Fruit fly (Drosophila melanogaster): Measurements from ENCODE around the gene CG7900.

DNA sequence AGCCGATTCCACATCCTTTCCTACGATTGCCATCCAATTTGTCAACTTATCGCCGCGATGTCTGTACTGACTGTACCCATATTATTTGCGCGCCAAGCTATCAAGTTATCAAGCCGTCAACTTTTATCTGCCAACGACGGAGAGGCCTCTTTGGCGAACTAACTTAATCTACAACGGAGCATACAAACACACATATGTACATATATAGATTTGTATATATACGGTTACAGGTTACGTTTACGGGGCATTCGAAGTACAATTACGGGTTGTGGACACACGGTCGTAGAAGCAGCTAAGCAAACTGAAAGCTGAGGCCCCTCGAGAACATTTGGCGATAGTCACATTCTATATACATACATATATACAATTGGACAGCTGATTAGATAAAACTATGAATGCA is 21.3 kb downstream of the CG7900 start:
- TF ChIP-seq CG7045 (GFP tag; optimal IDR thresholded peaks at IDR 0.05): peak; percentile 26
- TF ChIP-seq kay (GFP tag; ENCODE audit: borderline replicate concordance): peak; percentile 96
- peak; percentile 77 for TF ChIP-seq Mnt (GFP tag; optimal IDR thresholded peaks at IDR 0.05)
- peak; percentile 9 for TF ChIP-seq toe (GFP tag; optimal IDR thresholded peaks at IDR 0.05)
- TF ChIP-seq CG11617 (GFP tag; optimal IDR thresholded peaks at IDR 0.05): peak; percentile 41
- TF ChIP-seq CG7101 (tag; optimal IDR thresholded peaks at IDR 0.05): peak; percentile 68
- no peak for TF ChIP-seq tj (GFP tag; optimal IDR thresholded peaks at IDR 0.05)
- TF ChIP-seq pad (GFP tag; optimal IDR thresholded peaks at IDR 0.05): peak; percentile 17
- TF ChIP-seq Hr96 (GFP tag; optimal IDR thresholded peaks at IDR 0.05): peak; percentile 35
- no peak for TF ChIP-seq Clk (GFP tag; optimal IDR thresholded peaks at IDR 0.05)
- TF ChIP-seq ovo (GFP tag; optimal IDR thresholded peaks at IDR 0.05): peak; percentile 76
- TF ChIP-seq CG12768 (GFP tag; optimal IDR thresholded peaks at IDR 0.05): peak; percentile 67
